Worm (Caenorhabditis elegans): ENCODE results near the gene clc-22.

DNA sequence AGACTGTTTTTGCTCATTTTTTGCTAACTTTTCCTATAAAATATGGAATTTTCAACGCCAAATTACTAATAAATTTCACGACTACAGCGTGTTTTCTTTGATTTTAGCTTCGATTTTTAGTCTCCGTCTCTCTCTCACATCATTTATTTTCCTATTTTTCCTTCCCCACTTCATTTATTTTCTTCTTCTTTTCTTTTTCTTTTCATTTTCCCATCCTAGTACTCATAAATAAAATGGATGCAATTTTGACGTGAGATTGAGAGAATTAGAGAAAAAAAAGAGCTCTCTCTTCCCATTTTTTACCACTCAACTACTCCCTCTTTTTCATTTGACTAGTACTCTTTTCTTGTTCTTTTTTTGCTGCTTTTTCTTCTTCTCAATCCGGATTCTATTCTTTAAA lies 35.6 kb downstream of the clc-22 start:
- TF ChIP-seq him-1 (tag; optimal IDR thresholded peaks at IDR 0.05) (no peak), W03F9.2 (tag; optimal IDR thresholded peaks at IDR 0.05) (no peak), dao-5 (tag; optimal IDR thresholded peaks at IDR 0.05) (no peak)
